Worm (Caenorhabditis elegans) whole organism, late embryonic: ENCODE measurements around the gene irld-30.
"Not testable (repeated sequence)": the region's sequence is repeated elsewhere in the genome, so short reads cannot be mapped to it uniquely, and the experiment has no call there.

Source experiments
- rnt-1 ChIP-seq: sonication (generic microtip); optimal IDR thresholded peaks from 2 replicates; lab custom pipeline; 2016; ENCODE audit warnings: missing genetic modification characterization, missing compliant biosample characterization
- sdc-2 ChIP-seq: sonication (generic microtip); optimal IDR thresholded peaks from 2 replicates; lab custom pipeline; 2016; ENCODE audit warnings: missing genotype, missing genetic modification characterization, missing compliant biosample characterization

ce11 chrV:2331616-2332015 lies 9.6 kb downstream of the irld-30 start, which contains the start of gene irld-32:
- TF ChIP-seq sdc-2, rnt-1 (tag; lab: Kevin White, UChicago): not testable (repeated sequence)
